Worm (Caenorhabditis elegans) whole organism, L4/young adult: ENCODE measurements around the gene C40A11.8.

Experiments used
- W03F9.2 ChIP-seq: fragments of 150-350 bp; optimal IDR thresholded peaks from 2 replicates; lab custom pipeline; 2014; ENCODE audit warnings: missing biosample characterization, missing genetic modification characterization
- dao-5 ChIP-seq: sonication (generic microtip); optimal IDR thresholded peaks from 2 replicates; lab custom pipeline; 2016; ENCODE audit warnings: missing genotype, missing genetic modification characterization, moderate library complexity, missing compliant biosample characterization

DNA sequence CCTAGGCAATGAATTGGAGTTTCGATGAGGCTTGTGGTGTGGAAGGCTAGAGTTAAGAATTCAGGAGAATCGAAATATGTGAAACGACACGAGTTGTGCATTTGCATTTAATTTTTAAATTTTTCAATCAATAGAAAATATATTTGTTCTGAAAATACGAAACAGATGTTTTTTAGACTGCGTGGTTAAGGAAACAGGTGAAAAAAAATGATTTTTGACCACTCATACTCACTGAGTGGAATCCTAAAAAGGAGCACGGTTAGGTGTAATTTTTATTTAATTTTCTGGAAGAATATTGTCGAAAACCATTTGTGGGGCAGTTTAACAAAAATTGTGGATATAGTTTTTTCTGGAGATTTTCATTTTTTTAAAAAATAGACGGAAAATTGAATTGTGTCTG lies 33.9 kb downstream of the C40A11.8 start, which contains the start of gene srh-195:
- TF ChIP-seq dao-5 (tag; lab: Kevin White, UChicago) (no peak), W03F9.2 (tag; lab: Kevin White, UChicago) (no peak)
